Worm (Caenorhabditis elegans): ENCODE results near the gene Y40H4A.2.

Y40H4A.2 gene

ce11 chrV:14597681-14598184, 12.5 kb upstream of the Y40H4A.2 start, which contains the start of gene R11H6.2:
TSS of gene R11H6.2 (plus strand) at chrV:14598006.
- peak; percentile 44 for TF ChIP-seq nfya-1 (tag; optimal IDR thresholded peaks at IDR 0.05; ENCODE audit: insufficient read depth)
- TF ChIP-seq nhr-28 (tag; optimal IDR thresholded peaks at IDR 0.05): no peak
- peak; percentile 16 for TF ChIP-seq elt-2 (tag; optimal IDR thresholded peaks at IDR 0.05)
- TF ChIP-seq nhr-77 (tag; optimal IDR thresholded peaks at IDR 0.05): no peak
- TF ChIP-seq daf-12 (tag; optimal IDR thresholded peaks at IDR 0.05): no peak
- TF ChIP-seq hmg-11 (tag; optimal IDR thresholded peaks at IDR 0.05): peak; percentile 44
- no peak for TF ChIP-seq eor-1 (tag; optimal IDR thresholded peaks at IDR 0.05)
- TF ChIP-seq fos-1 (tag; optimal IDR thresholded peaks at IDR 0.05): no peak
- TF ChIP-seq zag-1 (tag; optimal IDR thresholded peaks at IDR 0.05): no peak
- TF ChIP-seq pqm-1 (tag; optimal IDR thresholded peaks at IDR 0.05): peak; percentile 16
- no peak for TF ChIP-seq tbx-2 (tag; optimal IDR thresholded peaks at IDR 0.05)
- TF ChIP-seq mdl-1 (tag; optimal IDR thresholded peaks at IDR 0.05): no peak
- no peak for TF ChIP-seq nhr-76 (tag; optimal IDR thresholded peaks at IDR 0.05)
- no peak for TF ChIP-seq ztf-4 (tag; optimal IDR thresholded peaks at IDR 0.05)
- peak; percentile 31 for TF ChIP-seq lin-39 (tag; optimal IDR thresholded peaks at IDR 0.05)
- no peak for TF ChIP-seq fkh-10 (GFP tag; optimal IDR thresholded peaks at IDR 0.05)
- peak; percentile 5 for TF ChIP-seq egl-5 (tag; optimal IDR thresholded peaks at IDR 0.05)
- no peak for TF ChIP-seq unc-39 (tag; optimal IDR thresholded peaks at IDR 0.05)
- TF ChIP-seq nhr-11 (tag; optimal IDR thresholded peaks at IDR 0.05): no peak
- no peak for TF ChIP-seq aly-2 (tag; optimal IDR thresholded peaks at IDR 0.05)
- no peak for TF ChIP-seq egl-27 (tag; optimal IDR thresholded peaks at IDR 0.05)
- TF ChIP-seq lin-15B (tag; optimal IDR thresholded peaks at IDR 0.05): peak; percentile 65
- no peak for TF ChIP-seq elt-3 (tag; optimal IDR thresholded peaks at IDR 0.05)
- TF ChIP-seq snpc-4 (tag; optimal IDR thresholded peaks at IDR 0.05): peak; percentile 51
- peak; percentile 37 for TF ChIP-seq nhr-25 (tag; optimal IDR thresholded peaks at IDR 0.05)
- no peak for TF ChIP-seq ceh-16 (tag; optimal IDR thresholded peaks at IDR 0.05)

- no peak for TF ChIP-seq aly-2 (tag; optimal IDR thresholded peaks at IDR 0.05)
- TF ChIP-seq nhr-77 (tag; optimal IDR thresholded peaks at IDR 0.05): no peak
- no peak for TF ChIP-seq snpc-4 (tag; optimal IDR thresholded peaks at IDR 0.05)
- peak; percentile 24 for TF ChIP-seq pqm-1 (tag; optimal IDR thresholded peaks at IDR 0.05)
- TF ChIP-seq mdl-1 (tag; optimal IDR thresholded peaks at IDR 0.05): no peak
- peak; percentile 68 for TF ChIP-seq elt-2 (tag; optimal IDR thresholded peaks at IDR 0.05)
- TF ChIP-seq hmg-11 (tag; optimal IDR thresholded peaks at IDR 0.05): no peak
- TF ChIP-seq mml-1 (tag; optimal IDR thresholded peaks at IDR 0.05): no peak
Measured at ce11 chrV:14597005-14597680, 11.9 kb upstream of the Y40H4A.2 start, which contains the start of gene pes-9. TSS of gene pes-9 (minus strand) at chrV:14597034.

ce11 chrV:14595984-14596383, 10.7 kb upstream of the Y40H4A.2 start:
- TF ChIP-seq zag-1 (tag; optimal IDR thresholded peaks at IDR 0.05) (no peak), aly-2 (tag; optimal IDR thresholded peaks at IDR 0.05) (no peak), elt-2 (tag; optimal IDR thresholded peaks at IDR 0.05) (peak; percentile 72)

- no peak for TF ChIP-seq nfya-1 (tag; optimal IDR thresholded peaks at IDR 0.05; ENCODE audit: insufficient read depth)
- peak; percentile 3 for TF ChIP-seq elt-2 (tag; optimal IDR thresholded peaks at IDR 0.05)
Measured at ce11 chrV:14594943-14595342, 9.7 kb upstream of the Y40H4A.2 start.

- TF ChIP-seq elt-3 (tag; optimal IDR thresholded peaks at IDR 0.05) (no peak), mdl-1 (tag; optimal IDR thresholded peaks at IDR 0.05) (no peak), nhr-237 (tag; optimal IDR thresholded peaks at IDR 0.05) (no peak), egl-5 (tag; optimal IDR thresholded peaks at IDR 0.05) (no peak), jun-1 (tag; optimal IDR thresholded peaks at IDR 0.05) (no peak), pqm-1 (tag; optimal IDR thresholded peaks at IDR 0.05) (no peak)
Measured at ce11 chrV:14594103-14594502, 8.9 kb upstream of the Y40H4A.2 start.

- TF ChIP-seq egl-27 (tag; optimal IDR thresholded peaks at IDR 0.05) (no peak), nhr-76 (tag; optimal IDR thresholded peaks at IDR 0.05) (no peak), daf-12 (tag; optimal IDR thresholded peaks at IDR 0.05) (no peak), hmg-11 (tag; optimal IDR thresholded peaks at IDR 0.05) (no peak), aly-2 (tag; optimal IDR thresholded peaks at IDR 0.05) (no peak), fkh-2 (tag; optimal IDR thresholded peaks at IDR 0.05) (no peak), nhr-23 (tag; optimal IDR thresholded peaks at IDR 0.05) (no peak), ceh-9 (tag; optimal IDR thresholded peaks at IDR 0.05) (no peak), ztf-11 (tag; optimal IDR thresholded peaks at IDR 0.05) (no peak), nhr-237 (tag; optimal IDR thresholded peaks at IDR 0.05) (no peak), ceh-16 (tag; optimal IDR thresholded peaks at IDR 0.05) (no peak), jun-1 (tag; optimal IDR thresholded peaks at IDR 0.05) (no peak), egl-5 (tag; optimal IDR thresholded peaks at IDR 0.05) (no peak), nfya-1 (tag; optimal IDR thresholded peaks at IDR 0.05; ENCODE audit: insufficient read depth) (no peak), ama-1 (optimal IDR thresholded peaks at IDR 0.05) (no peak), elt-3 (tag; optimal IDR thresholded peaks at IDR 0.05) (no peak), ztf-4 (tag; optimal IDR thresholded peaks at IDR 0.05) (no peak), nhr-77 (tag; optimal IDR thresholded peaks at IDR 0.05) (no peak), nhr-43 (tag; optimal IDR thresholded peaks at IDR 0.05; ENCODE audit: poor library complexity, severe bottlenecking) (no peak)
Measured at ce11 chrV:14579619-14580018, 5.6 kb downstream of the Y40H4A.2 start, which contains the start of gene gar-3. TSS of gene gar-3 (minus strand) at chrV:14579719.
